Fruit fly (Drosophila melanogaster): ENCODE measurements around the gene CG3397.

- TF ChIP-seq CG17806 (tag; optimal IDR thresholded peaks at IDR 0.05) (no peak), CG34367 (tag; optimal IDR thresholded peaks at IDR 0.05) (no peak), CG15710 (tag; optimal IDR thresholded peaks at IDR 0.05) (no peak), CG14655 (GFP tag; optimal IDR thresholded peaks at IDR 0.05) (no peak), CG9948 (tag; optimal IDR thresholded peaks at IDR 0.05) (no peak), D1 (tag; optimal IDR thresholded peaks at IDR 0.05) (no peak), CG13204 (GFP tag; optimal IDR thresholded peaks at IDR 0.05) (peak; percentile 42), fd96Ca (GFP tag; IDR thresholded peaks at IDR 0.05) (no peak), Snoo (tag; optimal IDR thresholded peaks at IDR 0.05) (no peak)
Observed at dm6 chr3R:11989996-11990395, 5.7 kb upstream of the CG3397 start.

All from whole organism, pupa.